Worm (Caenorhabditis elegans) whole organism, L2 larva: ENCODE data around the gene avr-15.

ENCODE experiments used
- ZK546.5 ChIP-seq: sonication (generic microtip); optimal IDR thresholded peaks from 2 replicates; lab custom pipeline; 2017; ENCODE audit warnings: missing biosample characterization, missing genetic modification characterization
- aly-2 ChIP-seq: fragments of 150-350 bp; optimal IDR thresholded peaks from 2 replicates; lab custom pipeline; 2014; ENCODE audit warnings: missing biosample characterization, missing genetic modification characterization
- ceh-82 ChIP-seq: fragments of 150-350 bp; optimal IDR thresholded peaks from 2 replicates; lab custom pipeline; 2014; ENCODE audit warnings: missing biosample characterization, missing genetic modification characterization
- egl-27 ChIP-seq: sonication (generic microtip); optimal IDR thresholded peaks from 3 replicates; lab custom pipeline; 2017; ENCODE audit warnings: missing biosample characterization, missing genetic modification reagents, missing genetic modification characterization
- fos-1 ChIP-seq: fragments of 150-350 bp; optimal IDR thresholded peaks from 2 replicates; lab custom pipeline; 2014; ENCODE audit warnings: missing biosample characterization, missing genetic modification characterization
- lin-39 ChIP-seq: fragments of 150-350 bp; optimal IDR thresholded peaks from 2 replicates; lab custom pipeline; 2014; ENCODE audit warnings: missing biosample characterization, missing genetic modification reagents, missing genetic modification characterization
- mdl-1 ChIP-seq, 2 experiments: fragments of 150-350 bp in 1 of 2; sonication (generic microtip) in 1 of 2; optimal IDR thresholded peaks; 2 replicates each; lab custom pipeline; 2017; ENCODE audit warnings: missing biosample characterization in 2 of 2, missing genetic modification characterization in 2 of 2
- nhr-237 ChIP-seq: fragments of 150-350 bp; optimal IDR thresholded peaks from 2 replicates; lab custom pipeline; 2014; ENCODE audit warnings: missing biosample characterization, missing genetic modification characterization
- nhr-25 ChIP-seq: fragments of 150-350 bp; sonication (generic microtip); optimal IDR thresholded peaks from 3 replicates; lab custom pipeline; 2014; ENCODE audit warnings: missing biosample characterization, missing genetic modification characterization
- nhr-77 ChIP-seq: fragments of 150-350 bp; optimal IDR thresholded peaks from 2 replicates; lab custom pipeline; 2014; ENCODE audit warnings: missing biosample characterization, missing genetic modification characterization
- unc-62 ChIP-seq: fragments of 150-350 bp; optimal IDR thresholded peaks from 2 replicates; lab custom pipeline; 2014; ENCODE audit warnings: missing biosample characterization, missing genetic modification reagents, missing genetic modification characterization
- zag-1 ChIP-seq: fragments of 150-350 bp; optimal IDR thresholded peaks from 2 replicates; lab custom pipeline; 2014; ENCODE audit warnings: missing biosample characterization, missing genetic modification characterization

ce11 chrV:13529165-13529564 is 17.6 kb upstream of the avr-15 start:
- TF ChIP-seq lin-39 (tag; lab: Kevin White, UChicago): no peak
- no peak for TF ChIP-seq zag-1
- no peak for TF ChIP-seq mdl-1 (tag; optimal IDR thresholded peaks at IDR 0.05; lab: Kevin White, UChicago)
- no peak for TF ChIP-seq unc-62 (GFP tag; lab: Kevin White, UChicago)
- TF ChIP-seq ZK546.5 (tag; lab: Kevin White, UChicago): no peak
- no peak for TF ChIP-seq nhr-77 (tag; lab: Kevin White, UChicago)
- no peak for TF ChIP-seq nhr-25 (tag; lab: Kevin White, UChicago)
- TF ChIP-seq ceh-82 (tag; lab: Kevin White, UChicago): no peak
- no peak for TF ChIP-seq egl-27 (tag; lab: Kevin White, UChicago)
- TF ChIP-seq aly-2 (tag; lab: Kevin White, UChicago): no peak
- no peak for TF ChIP-seq nhr-237 (tag; lab: Kevin White, UChicago)
- TF ChIP-seq fos-1 (tag; lab: Kevin White, UChicago): no peak
